Worm (Caenorhabditis elegans) whole organism, L4 larva: ENCODE data around the gene ZK1127.13.
A peak's percentile ranks its signal among the peaks of the same experiment; 100 is the strongest.

Experiments
- F49E8.2 ChIP-seq: sonication (generic microtip); optimal IDR thresholded peaks from 2 replicates; lab custom pipeline; 2016; ENCODE audit warnings: missing compliant biosample characterization, mild to moderate bottlenecking, missing genetic modification characterization, borderline replicate concordance
- T20F7.1 ChIP-seq: fragments of 200-800 bp; sonication (Bioruptor generic); optimal IDR thresholded peaks from 2 replicates; lab custom pipeline; 2018; ENCODE audit warnings: mild to moderate bottlenecking, missing genetic modification characterization, missing compliant biosample characterization
- Y48G9A.11 ChIP-seq: fragments of 200-800 bp; sonication (Bioruptor generic); IDR thresholded peaks from 2 replicates; pipeline ENCODE4 v1.3.6; 2022; ENCODE audit warnings: missing genetic modification reagents, missing genetic modification characterization, missing compliant biosample characterization
- Y5F2A.4 ChIP-seq: fragments of 200-800 bp; sonication (Bioruptor generic); optimal IDR thresholded peaks from 2 replicates; lab custom pipeline; 2018; ENCODE audit warnings: mild to moderate bottlenecking, missing genetic modification characterization, missing compliant biosample characterization
- Y75B8A.6 ChIP-seq: fragments of 200-800 bp; sonication (Bioruptor generic); IDR thresholded peaks from 2 replicates; pipeline ENCODE4 v1.3.6; 2022; ENCODE audit warnings: missing genetic modification reagents, missing genetic modification characterization, missing compliant biosample characterization
- aha-1 ChIP-seq: fragments of 150-350 bp; peaks from one replicate; lab custom pipeline; 2014; ENCODE audit warnings: missing biosample characterization, missing genetic modification characterization
- ama-1 ChIP-seq: fragments of 150-350 bp; optimal IDR thresholded peaks from 2 replicates; lab custom pipeline; 2014; ENCODE audit warnings: inconsistent platforms, mixed read lengths
- ceh-20 ChIP-seq: fragments of 200-800 bp; sonication (Bioruptor generic); IDR thresholded peaks from 2 replicates; pipeline ENCODE4 v1.3.6; 2022; ENCODE audit warnings: missing genetic modification reagents, missing genetic modification characterization, missing compliant biosample characterization
- ceh-28 ChIP-seq: fragments of 150-350 bp; optimal IDR thresholded peaks from 2 replicates; lab custom pipeline; 2014; ENCODE audit warnings: missing biosample characterization, missing genetic modification reagents, missing genetic modification characterization
- ceh-82 ChIP-seq: sonication (generic microtip); optimal IDR thresholded peaks from 2 replicates; lab custom pipeline; 2017; ENCODE audit warnings: missing biosample characterization, missing genetic modification characterization
- cey-2 ChIP-seq: sonication (generic microtip); optimal IDR thresholded peaks from 3 replicates; lab custom pipeline; 2017; ENCODE audit warnings: missing genetic modification characterization, mild to moderate bottlenecking, missing compliant biosample characterization, antibody characterized with exemption, borderline replicate concordance; ENCODE audit not compliant: insufficient read depth
- daf-12 ChIP-seq: fragments of 150-350 bp; optimal IDR thresholded peaks from 2 replicates; lab custom pipeline; 2014; ENCODE audit warnings: missing biosample characterization, missing genetic modification reagents, missing genetic modification characterization
- daf-16 ChIP-seq, 3 experiments: sonication (generic microtip); optimal IDR thresholded peaks; 2 replicates each; lab custom pipeline; 2016 to 2017; ENCODE audit warnings: missing genetic modification characterization in 3 of 3, missing genetic modification reagents in 3 of 3, mild to moderate bottlenecking in 2 of 3, missing compliant biosample characterization in 2 of 3, missing biosample characterization in 1 of 3, moderate library complexity in 1 of 3
- dmd-6 ChIP-seq: fragments of 200-800 bp; sonication (Bioruptor generic); IDR thresholded peaks from 2 replicates; pipeline ENCODE4 v1.3.6; 2022; ENCODE audit warnings: missing genetic modification reagents, missing genetic modification characterization, missing compliant biosample characterization
- dmd-9 ChIP-seq: fragments of 200-800 bp; sonication (Bioruptor generic); IDR thresholded peaks from 2 replicates; pipeline ENCODE4 v1.3.6; 2022; ENCODE audit warnings: missing genetic modification reagents, missing genetic modification characterization, missing compliant biosample characterization
- duxl-1 ChIP-seq: sonication (generic microtip); optimal IDR thresholded peaks from 2 replicates; lab custom pipeline; 2016; ENCODE audit warnings: mild to moderate bottlenecking, missing genetic modification characterization, moderate library complexity, missing compliant biosample characterization; ENCODE audit not compliant: poor library complexity
- dve-1 ChIP-seq: sonication (generic microtip); optimal IDR thresholded peaks from 2 replicates; lab custom pipeline; 2017; ENCODE audit warnings: antibody characterized with exemption, mild to moderate bottlenecking, missing genetic modification characterization, missing compliant biosample characterization; ENCODE audit not compliant: insufficient read depth
- fkh-10 ChIP-seq: fragments of 150-350 bp; optimal IDR thresholded peaks from 2 replicates; lab custom pipeline; 2014; ENCODE audit warnings: missing biosample characterization, missing genetic modification reagents, missing genetic modification characterization
- gei-8 ChIP-seq: fragments of 200-800 bp; sonication (Bioruptor generic); optimal IDR thresholded peaks from 2 replicates; lab custom pipeline; 2018; ENCODE audit warnings: mild to moderate bottlenecking, missing genetic modification characterization, missing compliant biosample characterization
- hlh-11 ChIP-seq: fragments of 200-800 bp; sonication (Bioruptor generic); optimal IDR thresholded peaks from 2 replicates; lab custom pipeline; 2018; ENCODE audit warnings: mild to moderate bottlenecking, missing genetic modification characterization, missing compliant biosample characterization
- jun-1 ChIP-seq: fragments of 150-350 bp; optimal IDR thresholded peaks from 2 replicates; lab custom pipeline; 2014; ENCODE audit warnings: missing biosample characterization, missing genetic modification reagents, missing genetic modification characterization
- lin-29 ChIP-seq: fragments of 200-800 bp; sonication (Bioruptor generic); IDR thresholded peaks from 2 replicates; pipeline ENCODE4 v1.3.6; 2022; ENCODE audit warnings: missing genetic modification reagents, missing genetic modification characterization, missing compliant biosample characterization
- lin-38 ChIP-seq: fragments of 200-800 bp; sonication (Bioruptor generic); IDR thresholded peaks from 2 replicates; pipeline ENCODE4 v1.3.6; 2022; ENCODE audit warnings: missing genetic modification reagents, missing genetic modification characterization, missing compliant biosample characterization
- lin-39 ChIP-seq: fragments of 150-350 bp; optimal IDR thresholded peaks from 2 replicates; lab custom pipeline; 2014; ENCODE audit warnings: missing biosample characterization, missing genetic modification reagents, missing genetic modification characterization
- madf-5 ChIP-seq, 2 experiments: fragments of 200-800 bp; sonication (Bioruptor generic); IDR thresholded peaks; 2 replicates each; pipeline ENCODE4 v1.3.6; 2022; ENCODE audit warnings: missing compliant biosample characterization in 2 of 2, missing genetic modification characterization in 2 of 2
- mdl-1 ChIP-seq, 2 experiments: fragments of 150-350 bp in 1 of 2; sonication (generic microtip) in 1 of 2; optimal IDR thresholded peaks; 2 replicates each; lab custom pipeline; 2014 to 2017; ENCODE audit warnings: missing biosample characterization in 2 of 2, missing genetic modification characterization in 2 of 2
- mdt-29 ChIP-seq: fragments of 200-800 bp; sonication (Bioruptor generic); IDR thresholded peaks from 2 replicates; pipeline ENCODE4 v1.3.6; 2022; ENCODE audit warnings: missing genetic modification reagents, missing genetic modification characterization, missing compliant biosample characterization
- mep-1 ChIP-seq: fragments of 150-350 bp; sonication (generic microtip); optimal IDR thresholded peaks from 3 replicates; lab custom pipeline; 2014; ENCODE audit warnings: missing biosample characterization, missing genetic modification characterization
- mes-2 ChIP-seq: sonication (generic microtip); optimal IDR thresholded peaks from 2 replicates; lab custom pipeline; 2016; ENCODE audit warnings: missing genotype, mild to moderate bottlenecking, missing genetic modification characterization, missing compliant biosample characterization; ENCODE audit not compliant: poor library complexity, severe bottlenecking
- mxl-2 ChIP-seq: fragments of 200-800 bp; sonication (Bioruptor generic); conservative IDR thresholded peaks from 2 replicates; pipeline ENCODE4 v1.3.6; 2022; ENCODE audit warnings: missing genetic modification reagents, missing genetic modification characterization, missing compliant biosample characterization
- nhr-102 ChIP-seq: sonication (generic microtip); optimal IDR thresholded peaks from 2 replicates; lab custom pipeline; 2016; ENCODE audit warnings: mild to moderate bottlenecking, missing genetic modification characterization, moderate library complexity, missing compliant biosample characterization
- nhr-11 ChIP-seq: fragments of 150-350 bp; optimal IDR thresholded peaks from 2 replicates; lab custom pipeline; 2014; ENCODE audit warnings: missing biosample characterization, missing genetic modification characterization
- nhr-25 ChIP-seq: sonication (generic microtip); optimal IDR thresholded peaks from 2 replicates; lab custom pipeline; 2017; ENCODE audit warnings: missing genetic modification characterization, mild to moderate bottlenecking, missing compliant biosample characterization, antibody characterized with exemption, moderate library complexity, borderline replicate concordance; ENCODE audit not compliant: insufficient read depth
- nhr-28 ChIP-seq: fragments of 150-350 bp; optimal IDR thresholded peaks from 2 replicates; lab custom pipeline; 2014; ENCODE audit warnings: missing biosample characterization, missing genetic modification characterization
- nhr-48 ChIP-seq: sonication (generic microtip); optimal IDR thresholded peaks from 2 replicates; lab custom pipeline; 2016; ENCODE audit warnings: mild to moderate bottlenecking, missing genetic modification characterization, missing compliant biosample characterization
- pha-4 ChIP-seq, 2 experiments: fragments of 150-350 bp in 1 of 2; fragments of 200-800 bp in 1 of 2; sonication (Bioruptor generic) in 1 of 2; IDR thresholded peaks in 1 of 2; optimal IDR thresholded peaks in 1 of 2; 2 replicates each; pipeline versions ENCODE4 v1.3.6 to Lab custom; 2014 to 2022; ENCODE audit warnings: missing genetic modification characterization in 2 of 2, missing genetic modification reagents in 2 of 2, missing biosample characterization in 1 of 2, missing compliant biosample characterization in 1 of 2
- php-3 ChIP-seq: fragments of 200-800 bp; sonication (Bioruptor generic); IDR thresholded peaks from 2 replicates; pipeline ENCODE4 v1.3.6; 2022; ENCODE audit warnings: missing genetic modification reagents, missing genetic modification characterization, missing compliant biosample characterization
- rbr-2 ChIP-seq: sonication (generic microtip); optimal IDR thresholded peaks from 2 replicates; lab custom pipeline; 2016; ENCODE audit warnings: missing genotype, missing genetic modification characterization, missing compliant biosample characterization
- set-16 ChIP-seq: fragments of 200-800 bp; sonication (Bioruptor generic); IDR thresholded peaks from 2 replicates; pipeline ENCODE4 v1.3.6; 2022; ENCODE audit warnings: missing genetic modification reagents, missing genetic modification characterization, missing compliant biosample characterization
- snpc-4 ChIP-seq: fragments of 150-350 bp; optimal IDR thresholded peaks from 2 replicates; lab custom pipeline; 2014; ENCODE audit warnings: missing biosample characterization, missing genetic modification characterization
- tag-97 ChIP-seq: fragments of 200-800 bp; sonication (Bioruptor generic); IDR thresholded peaks from 2 replicates; pipeline ENCODE4 v1.3.6; 2022; ENCODE audit warnings: missing genetic modification characterization, missing compliant biosample characterization
- tra-1 ChIP-seq: fragments of 200-800 bp; sonication (Bioruptor generic); IDR thresholded peaks from 2 replicates; pipeline ENCODE4 v1.3.6; 2022; ENCODE audit warnings: missing genetic modification reagents, missing genetic modification characterization, missing compliant biosample characterization
- vab-7 ChIP-seq: fragments of 200-800 bp; sonication (Bioruptor generic); IDR thresholded peaks from 2 replicates; pipeline ENCODE4 v1.3.6; 2022; ENCODE audit warnings: missing genetic modification reagents, missing genetic modification characterization, missing compliant biosample characterization
- zfp-2 ChIP-seq: sonication (generic microtip); optimal IDR thresholded peaks from 2 replicates; lab custom pipeline; 2016; ENCODE audit warnings: mild to moderate bottlenecking, missing genetic modification characterization, missing compliant biosample characterization
- zip-11 ChIP-seq: fragments of 200-800 bp; sonication (Bioruptor generic); IDR thresholded peaks from 2 replicates; pipeline ENCODE4 v1.3.6; 2022; ENCODE audit warnings: missing genetic modification characterization, missing compliant biosample characterization
- zip-2 ChIP-seq: fragments of 150-350 bp; optimal IDR thresholded peaks from 2 replicates; lab custom pipeline; 2014; ENCODE audit warnings: missing biosample characterization, missing genetic modification characterization
- ztf-7 ChIP-seq: fragments of 150-350 bp; optimal IDR thresholded peaks from 2 replicates; lab custom pipeline; 2014; ENCODE audit warnings: missing biosample characterization, missing genetic modification characterization

Gene ZK1127.13

DNA sequence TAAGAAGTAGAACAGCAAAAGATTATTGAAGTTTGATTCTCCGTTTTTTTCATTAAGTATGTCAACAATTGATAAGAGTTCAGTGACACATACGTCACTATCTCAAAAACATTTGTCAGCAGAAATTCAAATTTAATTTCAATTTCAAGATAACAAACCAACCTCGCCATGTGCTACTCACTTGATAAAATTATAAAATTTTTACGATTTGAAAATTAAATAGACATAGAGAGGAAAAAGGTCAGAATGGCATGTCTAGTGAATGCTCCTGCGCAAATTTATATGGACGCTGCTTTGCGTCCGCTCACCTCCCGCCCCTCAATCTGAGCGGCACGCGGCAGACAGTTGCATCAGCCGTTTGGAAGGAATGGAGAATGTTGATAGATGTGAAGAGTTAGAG is 7.1 kb downstream of the ZK1127.13 start (continued):
- TF ChIP-seq zip-2 (tag; lab: Kevin White, UChicago) (peak; percentile 14), duxl-1 (tag; lab: Kevin White, UChicago) (no peak), dve-1 (peak; percentile 84), ceh-28 (no peak), php-3 (peak; percentile 96), madf-5 (GFP tag; IDR thresholded peaks at IDR 0.05; lab: Robert Waterston, UW) (no peak), ceh-20 (GFP tag; lab: Robert Waterston, UW) (peak; percentile 42; the same call in 1 of the 2 replicates), ztf-7 (tag; lab: Kevin White, UChicago) (no peak), aha-1 (tag; lab: Kevin White, UChicago) (no peak), fkh-10 (GFP tag; lab: Kevin White, UChicago) (no peak), snpc-4 (tag; lab: Kevin White, UChicago) (no peak), nhr-25 (tag; lab: Kevin White, UChicago) (no peak), zip-11 (GFP tag; lab: Robert Waterston, UW) (no peak), rbr-2 (tag; lab: Kevin White, UChicago) (no peak), mdt-29 (no peak), vab-7 (no peak), lin-38 (GFP tag; lab: Robert Waterston, UW) (no peak; the same call in 1 of the 2 replicates), lin-39 (tag; lab: Kevin White, UChicago) (no peak), Y5F2A.4 (GFP tag; lab: Kevin White, UChicago) (no peak), cey-2 (tag; lab: Kevin White, UChicago) (no peak), dmd-6 (GFP tag; lab: Robert Waterston, UW) (peak; percentile 98), daf-12 (tag; lab: Kevin White, UChicago) (no peak), T20F7.1 (GFP tag; lab: Kevin White, UChicago) (peak; percentile 57), zfp-2 (tag; lab: Kevin White, UChicago) (no peak), pha-4 (GFP tag; IDR thresholded peaks at IDR 0.05; lab: Robert Waterston, UW) (peak; percentile 58), pha-4 (tag; optimal IDR thresholded peaks at IDR 0.05; lab: Kevin White, UChicago) (no peak), lin-29 (no peak), daf-16 (GFP tag; optimal IDR thresholded peaks at IDR 0.05; lab: Kevin White, UChicago) (peak in 1 of 2 experiments; percentile 71), daf-16 (tag; optimal IDR thresholded peaks at IDR 0.05; lab: Kevin White, UChicago) (peak; percentile 93), gei-8 (no peak), mes-2 (tag; lab: Kevin White, UChicago) (no peak), nhr-102 (tag; lab: Kevin White, UChicago) (peak; percentile 60), nhr-48 (tag; lab: Kevin White, UChicago) (peak; percentile 85), dmd-9 (GFP tag; lab: Robert Waterston, UW) (no peak), nhr-11 (tag; lab: Kevin White, UChicago) (peak; percentile 29), F49E8.2 (no peak), mxl-2 (no peak), mdl-1 (tag; optimal IDR thresholded peaks at IDR 0.05; lab: Kevin White, UChicago) (peak in 1 of 2 experiments; percentile 68), nhr-28 (tag; lab: Kevin White, UChicago) (peak; percentile 28), Y75B8A.6 (no peak), jun-1 (tag; lab: Kevin White, UChicago) (no peak), tag-97 (no peak), hlh-11 (tag; lab: Kevin White, UChicago) (peak; percentile 92), Y48G9A.11 (GFP tag; lab: Robert Waterston, UW) (no peak), tra-1 (GFP tag; lab: Robert Waterston, UW) (peak; percentile 87), ama-1 (lab: Kevin White, UChicago) (no peak), set-16 (GFP tag; lab: Robert Waterston, UW) (no peak), mep-1 (tag; lab: Kevin White, UChicago) (no peak), ceh-82 (tag; lab: Kevin White, UChicago) (no peak)
- TF ChIP-seq, all 104 proteins: peak for 24
